Worm (Caenorhabditis elegans): Measurements from ENCODE around the gene Y73F8A.10.
A peak's percentile ranks its signal among the peaks of the same experiment; 100 is the strongest.

DNA sequence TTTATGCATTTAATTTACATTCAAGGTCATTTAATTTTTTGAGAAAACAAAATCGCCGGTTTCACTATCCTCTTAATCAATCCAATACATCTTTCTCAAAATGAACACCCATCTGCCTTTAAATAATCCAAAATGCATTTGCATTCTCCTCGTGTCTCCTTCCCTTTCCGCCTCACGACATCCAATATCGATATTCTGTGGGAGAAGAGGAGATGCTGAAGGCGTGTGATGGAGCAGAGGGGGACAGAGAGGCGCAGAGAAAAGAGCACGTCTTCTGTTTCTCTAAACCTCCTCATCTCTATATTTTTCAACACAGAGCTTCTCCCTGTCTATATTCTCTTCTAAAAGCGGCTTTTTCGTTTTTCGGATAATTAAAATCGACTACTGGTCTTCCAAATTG is 34.6 kb upstream of the Y73F8A.10 start, which contains the start of gene Y73F8A.5:
- TF ChIP-seq skn-1 (tag; optimal IDR thresholded peaks at IDR 0.05) (no peak), ama-1 (optimal IDR thresholded peaks at IDR 0.05) (no peak), nhr-23 (tag; optimal IDR thresholded peaks at IDR 0.05) (no peak), unc-39 (tag; optimal IDR thresholded peaks at IDR 0.05) (no peak), unc-62 (GFP tag; optimal IDR thresholded peaks at IDR 0.05) (no peak), fkh-10 (GFP tag; optimal IDR thresholded peaks at IDR 0.05) (peak; percentile 25)

Data from whole organism, L3 larva.